Worm (Caenorhabditis elegans) whole organism, L1 larva: ENCODE results near the gene str-10.

Source experiments
- Y116A8C.19 ChIP-seq: sonication (generic microtip); optimal IDR thresholded peaks from 2 replicates; lab custom pipeline; 2016; ENCODE audit warnings: missing compliant biosample characterization, missing genetic modification characterization, borderline replicate concordance
- alr-1 ChIP-seq: fragments of 200-800 bp; sonication (Bioruptor generic); optimal IDR thresholded peaks from 2 replicates; lab custom pipeline; 2018; ENCODE audit warnings: borderline replicate concordance, mild to moderate bottlenecking, missing genetic modification characterization, missing compliant biosample characterization
- blmp-1 ChIP-seq: fragments of 150-350 bp; optimal IDR thresholded peaks from 2 replicates; lab custom pipeline; 2014; ENCODE audit warnings: missing biosample characterization, missing genetic modification characterization
- ceh-82 ChIP-seq, 3 experiments: fragments of 150-350 bp in 1 of 3; sonication (generic microtip) in 2 of 3; optimal IDR thresholded peaks; 2 replicates each; lab custom pipeline; 2014 to 2017; ENCODE audit warnings: missing biosample characterization in 3 of 3, missing genetic modification characterization in 3 of 3
- dpl-1 ChIP-seq, 3 experiments: fragments of 150-350 bp in 2 of 3; sonication (generic microtip) in 1 of 3; optimal IDR thresholded peaks; 2 replicates each; lab custom pipeline; 2014 to 2017; ENCODE audit warnings: missing biosample characterization in 3 of 3, missing genetic modification characterization in 3 of 3, missing genetic modification reagents in 3 of 3
- dsc-1 ChIP-seq: sonication (generic microtip); optimal IDR thresholded peaks from 2 replicates; lab custom pipeline; 2016; ENCODE audit warnings: mild to moderate bottlenecking, missing genetic modification characterization, missing compliant biosample characterization
- efl-3 ChIP-seq: fragments of 200-800 bp; sonication (Bioruptor generic); optimal IDR thresholded peaks from 2 replicates; lab custom pipeline; 2018; ENCODE audit warnings: mild to moderate bottlenecking, missing genetic modification characterization, missing compliant biosample characterization
- egl-13 ChIP-seq: sonication (generic microtip); optimal IDR thresholded peaks from 2 replicates; lab custom pipeline; 2016; ENCODE audit warnings: missing genotype, missing genetic modification reagents, missing genetic modification characterization, missing compliant biosample characterization
- elt-2 ChIP-seq: sonication (generic microtip); optimal IDR thresholded peaks from 2 replicates; lab custom pipeline; 2016; ENCODE audit warnings: missing genetic modification characterization, mild to moderate bottlenecking, inconsistent platforms, missing compliant biosample characterization, missing genetic modification reagents
- elt-3 ChIP-seq, 6 experiments: fragments of 150-350 bp in 1 of 6; sonication (generic microtip); optimal IDR thresholded peaks; 2 replicates each; lab custom pipeline; 2017 to 2018; ENCODE audit warnings: missing biosample characterization in 6 of 6, missing genetic modification characterization in 6 of 6, inconsistent platforms in 1 of 6
- ets-5 ChIP-seq: fragments of 200-800 bp; sonication (Bioruptor generic); IDR thresholded peaks from 2 replicates; pipeline ENCODE4 v1.3.6; 2022; ENCODE audit warnings: missing genetic modification characterization, missing compliant biosample characterization
- fkh-10 ChIP-seq: sonication (generic microtip); optimal IDR thresholded peaks from 2 replicates; lab custom pipeline; 2017; ENCODE audit warnings: missing biosample characterization, missing genetic modification reagents, missing genetic modification characterization
- fkh-8 ChIP-seq: sonication (generic microtip); optimal IDR thresholded peaks from 2 replicates; lab custom pipeline; 2016; ENCODE audit warnings: mild to moderate bottlenecking, missing genetic modification characterization, missing compliant biosample characterization
- irx-1 ChIP-seq: sonication (generic microtip); optimal IDR thresholded peaks from 2 replicates; lab custom pipeline; 2016; ENCODE audit warnings: missing genetic modification characterization, missing compliant biosample characterization
- lin-13 ChIP-seq: fragments of 150-350 bp; optimal IDR thresholded peaks from 2 replicates; lab custom pipeline; 2014; ENCODE audit warnings: missing biosample characterization, missing genetic modification reagents, missing genetic modification characterization
- lin-14 ChIP-seq: fragments of 200-800 bp; sonication (Bioruptor generic); optimal IDR thresholded peaks from 2 replicates; lab custom pipeline; 2018; ENCODE audit warnings: mild to moderate bottlenecking, missing genetic modification characterization, moderate library complexity, missing compliant biosample characterization
- lin-35 ChIP-seq, 2 experiments: fragments of 150-350 bp; optimal IDR thresholded peaks; 2 replicates each; lab custom pipeline; 2014; ENCODE audit warnings: missing biosample characterization in 2 of 2, missing genetic modification characterization in 2 of 2, missing genetic modification reagents in 2 of 2
- lin-39 ChIP-seq: fragments of 150-350 bp; optimal IDR thresholded peaks from 2 replicates; lab custom pipeline; 2014; ENCODE audit warnings: missing biosample characterization, missing genetic modification reagents, missing genetic modification characterization
- mab-9 ChIP-seq: fragments of 200-800 bp; sonication (Bioruptor generic); IDR thresholded peaks from 2 replicates; pipeline ENCODE4 v1.3.6; 2022; ENCODE audit warnings: missing genetic modification reagents, missing genetic modification characterization, missing compliant biosample characterization
- mef-2 ChIP-seq: fragments of 150-350 bp; optimal IDR thresholded peaks from 2 replicates; lab custom pipeline; 2014; ENCODE audit warnings: missing biosample characterization, missing genetic modification characterization
- nhr-19 ChIP-seq: fragments of 200-800 bp; sonication (Bioruptor generic); conservative IDR thresholded peaks from 2 replicates; pipeline ENCODE4 v1.3.6; 2022; ENCODE audit warnings: missing genetic modification characterization, missing compliant biosample characterization
- nhr-237 ChIP-seq: fragments of 150-350 bp; optimal IDR thresholded peaks from 2 replicates; lab custom pipeline; 2014; ENCODE audit warnings: missing biosample characterization, missing genetic modification characterization
- nhr-28 ChIP-seq: fragments of 150-350 bp; optimal IDR thresholded peaks from 2 replicates; lab custom pipeline; 2014; ENCODE audit warnings: missing biosample characterization, missing genetic modification characterization
- nhr-77 ChIP-seq: fragments of 150-350 bp; optimal IDR thresholded peaks from 2 replicates; lab custom pipeline; 2014; ENCODE audit warnings: missing biosample characterization, missing genetic modification characterization
- nhr-90 ChIP-seq: sonication (generic microtip); optimal IDR thresholded peaks from 2 replicates; lab custom pipeline; 2016; ENCODE audit warnings: mild to moderate bottlenecking, missing genetic modification characterization, missing compliant biosample characterization; ENCODE audit not compliant: poor library complexity
- pag-3 ChIP-seq: sonication (generic microtip); optimal IDR thresholded peaks from 2 replicates; lab custom pipeline; 2017; ENCODE audit warnings: missing genetic modification characterization, mild to moderate bottlenecking, missing compliant biosample characterization, antibody characterized with exemption, borderline replicate concordance; ENCODE audit not compliant: insufficient read depth
- rnt-1 ChIP-seq: sonication (generic microtip); optimal IDR thresholded peaks from 2 replicates; lab custom pipeline; 2016; ENCODE audit warnings: mild to moderate bottlenecking, missing genetic modification characterization, moderate library complexity, missing compliant biosample characterization
- skn-1 ChIP-seq: fragments of 150-350 bp; optimal IDR thresholded peaks from 2 replicates; lab custom pipeline; 2014; ENCODE audit warnings: missing biosample characterization, missing genetic modification characterization
- sptf-1 ChIP-seq: fragments of 150-350 bp; optimal IDR thresholded peaks from 2 replicates; lab custom pipeline; 2014; ENCODE audit warnings: missing biosample characterization, missing genetic modification characterization
- sup-37 ChIP-seq: fragments of 200-800 bp; sonication (Bioruptor generic); optimal IDR thresholded peaks from 2 replicates; lab custom pipeline; 2018; ENCODE audit warnings: mild to moderate bottlenecking, missing genetic modification characterization, missing compliant biosample characterization
- swsn-7 ChIP-seq: sonication (generic microtip); optimal IDR thresholded peaks from 2 replicates; lab custom pipeline; 2016; ENCODE audit warnings: missing genetic modification characterization, missing compliant biosample characterization
- tbx-2 ChIP-seq: sonication (generic microtip); optimal IDR thresholded peaks from 2 replicates; lab custom pipeline; 2016; ENCODE audit warnings: missing genetic modification characterization, missing compliant biosample characterization
- tlp-1 ChIP-seq: fragments of 150-350 bp; optimal IDR thresholded peaks from 2 replicates; lab custom pipeline; 2014; ENCODE audit warnings: missing biosample characterization, missing genetic modification characterization
- unc-30 ChIP-seq: sonication (generic microtip); optimal IDR thresholded peaks from 2 replicates; lab custom pipeline; 2017; ENCODE audit warnings: missing biosample characterization, missing genetic modification characterization
- unc-62 ChIP-seq: fragments of 150-350 bp; optimal IDR thresholded peaks from 2 replicates; lab custom pipeline; 2014; ENCODE audit warnings: missing biosample characterization, missing genetic modification reagents, missing genetic modification characterization
- unc-98 ChIP-seq: fragments of 200-800 bp; sonication (Bioruptor generic); IDR thresholded peaks from 2 replicates; pipeline ENCODE4 v1.3.6; 2022; ENCODE audit warnings: missing genetic modification characterization, missing compliant biosample characterization
- vab-15 ChIP-seq: sonication (generic microtip); optimal IDR thresholded peaks from 2 replicates; lab custom pipeline; 2017; ENCODE audit warnings: missing genotype, mild to moderate bottlenecking, missing genetic modification characterization, missing compliant biosample characterization
- xbp-1 ChIP-seq: sonication (generic microtip); optimal IDR thresholded peaks from 2 replicates; lab custom pipeline; 2016; ENCODE audit warnings: missing genetic modification characterization, missing compliant biosample characterization
- ztf-11 ChIP-seq, 2 experiments: sonication (generic microtip); optimal IDR thresholded peaks; 2 replicates each; lab custom pipeline; 2016 to 2017; ENCODE audit warnings: missing genetic modification characterization in 2 of 2, missing biosample characterization in 1 of 2, missing compliant biosample characterization in 1 of 2
- ztf-4 ChIP-seq: fragments of 150-350 bp; optimal IDR thresholded peaks from 2 replicates; lab custom pipeline; 2014; ENCODE audit warnings: missing biosample characterization, missing genetic modification characterization

str-10 gene

ce11 chrX:13059984-13060383, 22.4 kb upstream of the str-10 start:
- TF ChIP-seq mab-9 (GFP tag; lab: Robert Waterston, UW): no peak
- TF ChIP-seq fkh-10 (GFP tag; lab: Kevin White, UChicago): no peak
- no peak for TF ChIP-seq lin-39 (tag; lab: Kevin White, UChicago)
- no peak for TF ChIP-seq fkh-8 (tag; lab: Kevin White, UChicago)
- no peak for TF ChIP-seq ets-5 (GFP tag; lab: Robert Waterston, UW)
- peak; percentile 2 for TF ChIP-seq lin-14 (GFP tag; lab: Kevin White, UChicago)
- TF ChIP-seq dpl-1 (GFP tag; optimal IDR thresholded peaks at IDR 0.05; lab: Kevin White, UChicago): no peak
- TF ChIP-seq mef-2: no peak
- peak; percentile 76 for TF ChIP-seq elt-2 (tag; lab: Kevin White, UChicago)
- no peak for TF ChIP-seq irx-1 (tag; lab: Kevin White, UChicago)
- no peak for TF ChIP-seq ztf-4 (tag; lab: Kevin White, UChicago)
- TF ChIP-seq ceh-82 (tag; optimal IDR thresholded peaks at IDR 0.05; lab: Kevin White, UChicago): no peak
- TF ChIP-seq nhr-237 (tag; lab: Kevin White, UChicago): no peak
- TF ChIP-seq lin-35 (GFP tag; optimal IDR thresholded peaks at IDR 0.05; lab: Kevin White, UChicago): peak in 1 of 2 experiments; percentile 36
- no peak for TF ChIP-seq rnt-1 (tag; lab: Kevin White, UChicago)
- no peak for TF ChIP-seq efl-3
- no peak for TF ChIP-seq skn-1 (tag; lab: Kevin White, UChicago)
- TF ChIP-seq nhr-90 (tag; lab: Kevin White, UChicago): peak; percentile 40
- no peak for TF ChIP-seq blmp-1 (tag; lab: Kevin White, UChicago)
- no peak for TF ChIP-seq dsc-1 (tag; lab: Kevin White, UChicago)
- no peak for TF ChIP-seq vab-15 (tag; lab: Kevin White, UChicago)
- TF ChIP-seq egl-13 (tag; lab: Kevin White, UChicago): no peak
- TF ChIP-seq nhr-28 (tag; lab: Kevin White, UChicago): no peak
- no peak for TF ChIP-seq lin-13
- no peak for TF ChIP-seq xbp-1 (tag; lab: Kevin White, UChicago)
- TF ChIP-seq tlp-1 (tag; lab: Kevin White, UChicago): no peak
- TF ChIP-seq alr-1 (tag; lab: Kevin White, UChicago): no peak
- TF ChIP-seq unc-30: no peak
- no peak for TF ChIP-seq ztf-11 (tag; optimal IDR thresholded peaks at IDR 0.05; lab: Kevin White, UChicago)
- no peak for TF ChIP-seq pag-3 (tag; lab: Kevin White, UChicago)
- no peak for TF ChIP-seq elt-3 (tag; optimal IDR thresholded peaks at IDR 0.05; lab: Kevin White, UChicago)
- no peak for TF ChIP-seq sup-37
- TF ChIP-seq, all 84 proteins: peak for 4

- TF ChIP-seq nhr-19 (GFP tag; lab: Robert Waterston, UW): no peak
- no peak for TF ChIP-seq swsn-7
- no peak for TF ChIP-seq Y116A8C.19
- TF ChIP-seq elt-3 (tag; optimal IDR thresholded peaks at IDR 0.05; lab: Kevin White, UChicago): no peak
- TF ChIP-seq nhr-77 (tag; lab: Kevin White, UChicago): no peak
- TF ChIP-seq unc-62 (GFP tag; lab: Kevin White, UChicago): no peak
- TF ChIP-seq tbx-2 (tag; lab: Kevin White, UChicago): no peak
- no peak for TF ChIP-seq sptf-1 (tag; lab: Kevin White, UChicago)
- TF ChIP-seq xbp-1 (tag; lab: Kevin White, UChicago): no peak
- TF ChIP-seq unc-98 (GFP tag; lab: Robert Waterston, UW): no peak
- no peak for TF ChIP-seq sup-37
Observed at ce11 chrX:13061366-13061765, 21.1 kb upstream of the str-10 start.
